Fruit fly (Drosophila melanogaster) whole organism, embryonic: ENCODE data around the gene CG10413.

ENCODE experiments used
- ATbp ChIP-seq: fragments of 200-800 bp; sonication (Bioruptor generic); optimal IDR thresholded peaks from 2 replicates; lab custom pipeline; 2017; ENCODE audit warnings: missing biosample characterization, mild to moderate bottlenecking, missing genetic modification characterization, missing genetic modification reagents
- Asciz ChIP-seq: fragments of 200-800 bp; sonication (Bioruptor generic); optimal IDR thresholded peaks from 2 replicates; lab custom pipeline; 2017; ENCODE audit warnings: missing biosample characterization, mild to moderate bottlenecking, missing genetic modification characterization, missing genetic modification reagents
- CG10267 ChIP-seq: fragments of 200-800 bp; sonication (Bioruptor generic); optimal IDR thresholded peaks from 2 replicates; lab custom pipeline; 2018; ENCODE audit warnings: missing biosample characterization, mild to moderate bottlenecking, missing genetic modification characterization, moderate library complexity
- CG11398 ChIP-seq: fragments of 200-800 bp; sonication (Bioruptor generic); optimal IDR thresholded peaks from 2 replicates; lab custom pipeline; 2016; ENCODE audit warnings: missing biosample characterization, missing genetic modification characterization
- CG11456 ChIP-seq: fragments of 200-800 bp; sonication (Bioruptor generic); IDR thresholded peaks from 3 replicates; pipeline ENCODE4 v1.3.6; 2022; ENCODE audit warnings: missing biosample characterization, missing genetic modification characterization
- CG12769 ChIP-seq: fragments of 200-800 bp; sonication (Bioruptor generic); optimal IDR thresholded peaks from 2 replicates; lab custom pipeline; 2019; ENCODE audit warnings: missing biosample characterization, mild to moderate bottlenecking, missing genetic modification characterization, moderate library complexity
- CG13296 ChIP-seq: fragments of 200-800 bp; sonication (Bioruptor generic); optimal IDR thresholded peaks from 3 replicates; lab custom pipeline; 2018; ENCODE audit warnings: missing biosample characterization, mild to moderate bottlenecking, missing genetic modification characterization
- CG14014 ChIP-seq: fragments of 200-800 bp; sonication (Bioruptor generic); IDR thresholded peaks from 2 replicates; pipeline ENCODE4 v1.3.6; 2022; ENCODE audit warnings: missing biosample characterization, missing genetic modification characterization
- CG1529 ChIP-seq: fragments of 200-800 bp; sonication (Bioruptor generic); optimal IDR thresholded peaks from 3 replicates; lab custom pipeline; 2018; ENCODE audit warnings: missing biosample characterization, missing genetic modification characterization
- CG15514 ChIP-seq: fragments of 200-800 bp; sonication (Bioruptor generic); optimal IDR thresholded peaks from 3 replicates; lab custom pipeline; 2017; ENCODE audit warnings: missing biosample characterization, missing genetic modification characterization, mild to moderate bottlenecking, moderate library complexity, missing genetic modification reagents
- CG17568 ChIP-seq: fragments of 200-800 bp; sonication (Bioruptor generic); optimal IDR thresholded peaks from 2 replicates; lab custom pipeline; 2018; ENCODE audit warnings: missing biosample characterization, mild to moderate bottlenecking, missing genetic modification characterization, moderate library complexity
- CG18262 ChIP-seq: fragments of 200-800 bp; optimal IDR thresholded peaks from 3 replicates; lab custom pipeline; 2019; ENCODE audit warnings: missing biosample characterization, mild to moderate bottlenecking, missing genetic modification characterization, moderate library complexity
- CG18764 ChIP-seq: fragments of 200-800 bp; sonication (Bioruptor generic); optimal IDR thresholded peaks from 3 replicates; lab custom pipeline; 2016; ENCODE audit warnings: missing biosample characterization, missing genetic modification characterization
- CG2202 ChIP-seq: fragments of 200-800 bp; sonication (Bioruptor generic); optimal IDR thresholded peaks from 2 replicates; lab custom pipeline; 2018; ENCODE audit warnings: missing biosample characterization, mild to moderate bottlenecking, missing genetic modification characterization
- CG2712 ChIP-seq: fragments of 200-800 bp; optimal IDR thresholded peaks from 3 replicates; lab custom pipeline; 2019; ENCODE audit warnings: missing biosample characterization, mild to moderate bottlenecking, missing genetic modification characterization, moderate library complexity
- CG2875 ChIP-seq: fragments of 200-800 bp; sonication (Bioruptor generic); optimal IDR thresholded peaks from 2 replicates; lab custom pipeline; 2017; ENCODE audit warnings: missing biosample characterization, mild to moderate bottlenecking, missing genetic modification characterization, missing genetic modification reagents
- CG3065 ChIP-seq: fragments of 200-800 bp; sonication (Bioruptor generic); optimal IDR thresholded peaks from 2 replicates; lab custom pipeline; 2016; ENCODE audit warnings: missing biosample characterization, missing genetic modification characterization
- CG31441 ChIP-seq: fragments of 200-800 bp; sonication (Bioruptor generic); IDR thresholded peaks from 2 replicates; pipeline ENCODE4 v1.3.6; 2022; ENCODE audit warnings: missing biosample characterization, missing genetic modification characterization
- CG33557 ChIP-seq: fragments of 200-800 bp; sonication (Bioruptor generic); optimal IDR thresholded peaks from 2 replicates; lab custom pipeline; 2019; ENCODE audit warnings: missing biosample characterization, mild to moderate bottlenecking, missing genetic modification characterization, moderate library complexity
- CG7271 ChIP-seq: fragments of 200-800 bp; sonication (Bioruptor generic); optimal IDR thresholded peaks from 2 replicates; lab custom pipeline; 2018; ENCODE audit warnings: missing biosample characterization, mild to moderate bottlenecking, missing genetic modification characterization, moderate library complexity
- CG7556 ChIP-seq: fragments of 200-800 bp; sonication (Bioruptor generic); optimal IDR thresholded peaks from 2 replicates; lab custom pipeline; 2017; ENCODE audit warnings: missing biosample characterization, mild to moderate bottlenecking, missing genetic modification characterization
- CG8924 ChIP-seq: fragments of 200-800 bp; optimal IDR thresholded peaks from 3 replicates; lab custom pipeline; 2019; ENCODE audit warnings: missing biosample characterization, mild to moderate bottlenecking, missing genetic modification characterization, moderate library complexity
- CG9817 ChIP-seq: fragments of 200-800 bp; sonication (Bioruptor generic); optimal IDR thresholded peaks from 2 replicates; lab custom pipeline; 2018; ENCODE audit warnings: missing biosample characterization, mild to moderate bottlenecking, missing genetic modification characterization, moderate library complexity
- Doc2 ChIP-seq: fragments of 200-800 bp; sonication (Bioruptor generic); IDR thresholded peaks from 2 replicates; pipeline ENCODE4 v1.3.6; 2022; ENCODE audit warnings: missing biosample characterization, missing genetic modification characterization
- Fer3 ChIP-seq: fragments of 200-800 bp; sonication (Bioruptor generic); optimal IDR thresholded peaks from 2 replicates; lab custom pipeline; 2018; ENCODE audit warnings: missing biosample characterization, mild to moderate bottlenecking, missing genetic modification characterization, moderate library complexity
- HHEX ChIP-seq: fragments of 200-800 bp; sonication (Bioruptor generic); optimal IDR thresholded peaks from 3 replicates; lab custom pipeline; 2017; ENCODE audit warnings: missing biosample characterization, mild to moderate bottlenecking, missing genetic modification characterization, missing genetic modification reagents
- Hand ChIP-seq: fragments of 200-800 bp; sonication (Bioruptor generic); optimal IDR thresholded peaks from 2 replicates; lab custom pipeline; 2017; ENCODE audit warnings: mild to moderate bottlenecking, missing biosample characterization, missing genetic modification reagents, missing genetic modification characterization
- Lhr ChIP-seq: fragments of 200-800 bp; sonication (Bioruptor generic); optimal IDR thresholded peaks from 3 replicates; lab custom pipeline; 2017; ENCODE audit warnings: mild to moderate bottlenecking, missing biosample characterization, missing genetic modification reagents, missing genetic modification characterization
- Meics ChIP-seq: fragments of 200-800 bp; sonication (Bioruptor generic); optimal IDR thresholded peaks from 2 replicates; lab custom pipeline; 2017; ENCODE audit warnings: missing biosample characterization, mild to moderate bottlenecking, missing genetic modification characterization
- Neu2 ChIP-seq: fragments of 200-800 bp; sonication (Bioruptor generic); optimal IDR thresholded peaks from 3 replicates; lab custom pipeline; 2016; ENCODE audit warnings: missing biosample characterization, missing genetic modification characterization, borderline replicate concordance
- Side ChIP-seq: fragments of 200-800 bp; sonication (Bioruptor generic); optimal IDR thresholded peaks from 2 replicates; lab custom pipeline; 2016; ENCODE audit warnings: missing biosample characterization, missing genetic modification characterization
- Sry-δ ChIP-seq: fragments of 200-800 bp; sonication (Bioruptor generic); optimal IDR thresholded peaks from 2 replicates; lab custom pipeline; 2016; ENCODE audit warnings: missing biosample characterization, missing genetic modification characterization
- bab2 ChIP-seq: fragments of 200-800 bp; sonication (Bioruptor generic); optimal IDR thresholded peaks from 2 replicates; lab custom pipeline; 2016; ENCODE audit warnings: missing biosample characterization, missing genetic modification characterization
- dmrt11E ChIP-seq: fragments of 200-800 bp; sonication (Bioruptor generic); optimal IDR thresholded peaks from 3 replicates; lab custom pipeline; 2018; ENCODE audit warnings: missing biosample characterization, mild to moderate bottlenecking, missing genetic modification characterization, moderate library complexity
- jing ChIP-seq: fragments of 200-800 bp; sonication (Bioruptor generic); optimal IDR thresholded peaks from 2 replicates; lab custom pipeline; 2018; ENCODE audit warnings: missing biosample characterization, mild to moderate bottlenecking, missing genetic modification characterization
- lab ChIP-seq: fragments of 200-800 bp; sonication (Bioruptor generic); optimal IDR thresholded peaks from 3 replicates; lab custom pipeline; 2017; ENCODE audit warnings: missing biosample characterization, missing genetic modification characterization, mild to moderate bottlenecking, moderate library complexity, missing genetic modification reagents
- lola ChIP-seq, 3 experiments: fragments of >200 bp in 2 of 3; fragments of 200-800 bp in 1 of 3; sonication (Bioruptor generic) in 1 of 3; optimal IDR thresholded peaks; 2 replicates each; lab custom pipeline; 2017 to 2019; ENCODE audit warnings: missing biosample characterization in 3 of 3, missing genetic modification characterization in 3 of 3, mild to moderate bottlenecking in 1 of 3, moderate library complexity in 1 of 3
- nau ChIP-seq: fragments of 200-800 bp; sonication (Bioruptor generic); optimal IDR thresholded peaks from 3 replicates; lab custom pipeline; 2017; ENCODE audit warnings: missing biosample characterization, mild to moderate bottlenecking, missing genetic modification characterization, missing genetic modification reagents
- otp ChIP-seq: fragments of 200-800 bp; sonication (Bioruptor generic); IDR thresholded peaks from 3 replicates; pipeline ENCODE4, ENCODE4 v1.3.6; 2022; ENCODE audit warnings: missing biosample characterization, missing genetic modification characterization
- pros ChIP-seq: fragments of 200-800 bp; sonication (Bioruptor generic); optimal IDR thresholded peaks from 3 replicates; lab custom pipeline; 2019; ENCODE audit warnings: missing biosample characterization, mild to moderate bottlenecking, missing genetic modification characterization, moderate library complexity
- sc ChIP-seq, 3 experiments: fragments of >200 bp in 2 of 3; fragments of 200-800 bp in 1 of 3; sonication (Bioruptor generic) in 1 of 3; optimal IDR thresholded peaks; 2 replicates in 2 of 3; 3 replicates in 1 of 3; lab custom pipeline; 2017; ENCODE audit warnings: mild to moderate bottlenecking in 1 of 3, missing biosample characterization in 1 of 3, missing genetic modification characterization in 1 of 3, missing genetic modification reagents in 1 of 3
- schlank ChIP-seq: fragments of 200-800 bp; sonication (Bioruptor generic); optimal IDR thresholded peaks from 2 replicates; lab custom pipeline; 2018; ENCODE audit warnings: missing biosample characterization, mild to moderate bottlenecking, missing genetic modification characterization
- sens ChIP-seq: fragments of 200-800 bp; sonication (Bioruptor generic); peaks from one replicate; lab custom pipeline; 2016; ENCODE audit warnings: missing biosample characterization, missing genetic modification characterization
- sqz ChIP-seq: fragments of 200-800 bp; sonication (Bioruptor generic); optimal IDR thresholded peaks from 3 replicates; lab custom pipeline; 2018; ENCODE audit warnings: missing biosample characterization, mild to moderate bottlenecking, missing genetic modification characterization
- twi ChIP-seq: fragments of 200-800 bp; optimal IDR thresholded peaks from 2 replicates; lab custom pipeline; 2019; ENCODE audit warnings: missing biosample characterization, mild to moderate bottlenecking, missing genetic modification characterization, moderate library complexity
- unpg ChIP-seq: fragments of 200-800 bp; sonication (Bioruptor generic); optimal IDR thresholded peaks from 3 replicates; lab custom pipeline; 2018; ENCODE audit warnings: missing biosample characterization, mild to moderate bottlenecking, missing genetic modification characterization, moderate library complexity
- z ChIP-seq: fragments of 200-800 bp; sonication (Bioruptor generic); IDR thresholded peaks from 3 replicates; pipeline ENCODE4 v1.3.6; 2022; ENCODE audit warnings: missing biosample characterization, missing genetic modification characterization
- zen ChIP-seq: fragments of 200-800 bp; sonication (Bioruptor generic); optimal IDR thresholded peaks from 3 replicates; lab custom pipeline; 2018; ENCODE audit warnings: missing biosample characterization, mild to moderate bottlenecking, missing genetic modification characterization, moderate library complexity

The CG10413 gene

dm6 chr2L:18625470-18625869, 20.4 kb upstream of the CG10413 start (continued):
- TF ChIP-seq Fer3, result peak; percentile 4
- TF ChIP-seq CG2202, result peak; percentile 55
- peak; percentile 9 for TF ChIP-seq HHEX (GFP tag; lab: Kevin White, UChicago)
- TF ChIP-seq CG11398 (GFP tag; lab: Kevin White, UChicago), result peak; percentile 21
- TF ChIP-seq Meics (GFP tag; lab: Kevin White, UChicago), result peak; percentile 34
- TF ChIP-seq CG14014 (GFP tag; lab: Robert Waterston, UW), result peak; percentile 33; the same call in 1 of the 2 replicates
- no peak for TF ChIP-seq sc (optimal IDR thresholded peaks at IDR 0.05; lab: Kevin White, UChicago)
- peak; percentile 34 for TF ChIP-seq sc (GFP tag; optimal IDR thresholded peaks at IDR 0.05; lab: Kevin White, UChicago)
- peak; percentile 14 for TF ChIP-seq Side (GFP tag; lab: Kevin White, UChicago)
- TF ChIP-seq CG18764 (GFP tag; lab: Kevin White, UChicago), result no peak
- TF ChIP-seq CG1529, result peak; percentile 12
- TF ChIP-seq ATbp, result peak; percentile 53
- peak; percentile 15 for TF ChIP-seq CG2712
- peak; percentile 38 for TF ChIP-seq sqz (GFP tag; lab: Kevin White, UChicago)
- TF ChIP-seq Asciz (GFP tag; lab: Kevin White, UChicago), result no peak
- TF ChIP-seq lab (GFP tag; lab: Kevin White, UChicago), result peak; percentile 47
- peak; percentile 12 for TF ChIP-seq CG18262 (tag; lab: Kevin White, UChicago)
- peak in 1 of 3 experiments; percentile 15 for TF ChIP-seq lola (GFP tag; optimal IDR thresholded peaks at IDR 0.05; lab: Kevin White, UChicago)
- TF ChIP-seq Doc2 (GFP tag; lab: Robert Waterston, UW), result no peak
- peak; percentile 49 for TF ChIP-seq dmrt11E
- TF ChIP-seq sens (GFP tag; lab: Kevin White, UChicago), result peak; percentile 86
- TF ChIP-seq jing, result no peak
- peak; percentile 22; the same call in 1 of the 2 replicates for TF ChIP-seq CG31441 (GFP tag; lab: Robert Waterston, UW)
- TF ChIP-seq unpg (GFP tag; lab: Kevin White, UChicago), result peak; percentile 31
- peak; percentile 23 for TF ChIP-seq CG15514
- TF ChIP-seq nau, result peak; percentile 23
- TF ChIP-seq CG33557 (GFP tag; lab: Kevin White, UChicago), result peak; percentile 48
- peak; percentile 13 for TF ChIP-seq CG7271
- no peak for TF ChIP-seq Hand (GFP tag; lab: Kevin White, UChicago)
- TF ChIP-seq bab2 (GFP tag; lab: Kevin White, UChicago), result peak; percentile 24
- TF ChIP-seq CG3065, result no peak
- no peak for TF ChIP-seq z
- peak; percentile 9 for TF ChIP-seq CG8924 (tag; lab: Kevin White, UChicago)
- TF ChIP-seq CG13296 (GFP tag; lab: Kevin White, UChicago), result peak; percentile 31
- peak; percentile 21 for TF ChIP-seq pros (GFP tag; lab: Kevin White, UChicago)
- TF ChIP-seq CG11456 (GFP tag; lab: Robert Waterston, UW), result 0 out of 3 replicates have a peak, but pooled peaks have one; percentile 7
- peak; percentile 6 for TF ChIP-seq Neu2 (GFP tag; lab: Kevin White, UChicago)
- peak; percentile 19 for TF ChIP-seq zen (tag; lab: Kevin White, UChicago)
- no peak for TF ChIP-seq Lhr
- TF ChIP-seq CG7556 (GFP tag; lab: Kevin White, UChicago), result peak; percentile 9
- TF ChIP-seq CG2875, result no peak
- peak; percentile 12 for TF ChIP-seq CG10267
- no peak for TF ChIP-seq CG9817 (tag; lab: Kevin White, UChicago)
- TF ChIP-seq schlank (tag; lab: Kevin White, UChicago), result no peak
- peak; percentile 16 for TF ChIP-seq CG12769 (tag; lab: Kevin White, UChicago)
- 0 out of 3 replicates have a peak, but pooled peaks have one; percentile 14 for TF ChIP-seq otp (GFP tag; lab: Robert Waterston, UW)
- TF ChIP-seq CG17568 (GFP tag; lab: Kevin White, UChicago), result peak; percentile 9
- TF ChIP-seq Sry-δ (GFP tag; lab: Kevin White, UChicago), result no peak
- peak; percentile 82 for TF ChIP-seq twi (tag; lab: Kevin White, UChicago)
